Worm (Caenorhabditis elegans): ENCODE results near the gene C34B4.3.

DNA sequence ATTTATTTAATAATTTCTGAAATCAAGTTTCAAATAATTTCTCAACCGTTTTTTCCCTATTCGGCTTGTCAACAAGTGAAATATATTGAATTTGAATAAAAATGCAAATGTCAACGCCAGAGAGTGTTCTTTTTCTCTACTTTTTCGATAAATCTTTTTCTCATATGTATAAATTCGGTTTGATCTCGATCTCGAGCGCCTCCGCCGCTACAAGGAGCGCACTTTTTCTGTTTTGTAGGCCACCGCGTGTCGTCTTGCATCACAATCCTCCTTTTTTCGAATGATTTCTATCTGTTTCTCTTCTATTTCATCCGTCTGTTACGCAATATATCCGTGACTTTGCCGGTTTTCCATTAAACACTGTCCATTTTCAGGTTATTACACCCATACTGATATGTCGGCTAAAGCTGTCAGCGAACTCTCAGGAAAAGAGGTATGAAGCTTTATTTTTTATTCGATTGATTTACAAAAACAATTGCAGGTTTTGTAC, 45.2 kb upstream of the C34B4.3 start, which contains the start of gene acly-2:
- TF ChIP-seq C34F6.9 (tag; optimal IDR thresholded peaks at IDR 0.05): no peak
- no peak for TF ChIP-seq alr-1 (tag; optimal IDR thresholded peaks at IDR 0.05)
- TF ChIP-seq nhr-21 (tag; optimal IDR thresholded peaks at IDR 0.05): no peak
- TF ChIP-seq ceh-82 (tag; optimal IDR thresholded peaks at IDR 0.05): no peak
- no peak for TF ChIP-seq unc-62 (GFP tag; optimal IDR thresholded peaks at IDR 0.05)
- TF ChIP-seq lsy-2 (tag; optimal IDR thresholded peaks at IDR 0.05): no peak
- TF ChIP-seq zag-1 (tag; optimal IDR thresholded peaks at IDR 0.05): no peak
- TF ChIP-seq ceh-16 (tag; optimal IDR thresholded peaks at IDR 0.05): no peak
- TF ChIP-seq nhr-12 (tag; optimal IDR thresholded peaks at IDR 0.05): no peak
- no peak for TF ChIP-seq lin-39 (tag; optimal IDR thresholded peaks at IDR 0.05)
- no peak for TF ChIP-seq unc-55 (GFP tag; optimal IDR thresholded peaks at IDR 0.05)

All from whole organism, L2 larva.